Worm (Caenorhabditis elegans) whole organism, late embryonic: ENCODE data around the gene R07C3.3.

ENCODE experiments used
- elt-2 ChIP-seq: sonication (generic microtip); optimal IDR thresholded peaks from 2 replicates; lab custom pipeline; 2016; ENCODE audit warnings: missing genetic modification reagents, missing genetic modification characterization, missing compliant biosample characterization
- ref-2 ChIP-seq: sonication (generic microtip); optimal IDR thresholded peaks from 2 replicates; lab custom pipeline; 2016; ENCODE audit warnings: missing genetic modification characterization, missing compliant biosample characterization
- rnt-1 ChIP-seq: sonication (generic microtip); optimal IDR thresholded peaks from 2 replicates; lab custom pipeline; 2016; ENCODE audit warnings: missing genetic modification characterization, missing compliant biosample characterization
- unc-55 ChIP-seq: sonication (generic microtip); optimal IDR thresholded peaks from 2 replicates; lab custom pipeline; 2017; ENCODE audit warnings: missing biosample characterization, missing genetic modification reagents, missing genetic modification characterization

DNA sequence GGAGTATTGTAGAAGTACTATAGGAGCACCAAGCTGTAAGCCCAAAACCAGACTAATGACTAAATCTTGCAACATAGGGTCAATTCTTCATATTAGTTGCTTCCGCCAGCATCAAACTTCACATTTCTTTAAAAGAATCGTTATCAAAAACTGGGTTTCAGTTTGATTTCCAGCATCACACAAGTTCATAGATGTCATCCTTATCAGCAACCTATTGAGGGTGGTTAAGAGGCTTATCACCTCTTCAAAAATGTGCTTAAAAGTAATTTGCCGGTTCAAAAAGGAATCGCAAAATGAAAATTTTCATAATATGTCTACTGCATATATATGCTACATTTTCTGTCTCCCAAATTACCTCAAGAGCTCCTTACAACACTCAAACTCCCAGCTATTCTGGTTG is 5.1 kb downstream of the R07C3.3 start, which contains the start of gene clec-43:
- TF ChIP-seq elt-2 (tag; lab: Kevin White, UChicago) (no peak), unc-55 (GFP tag; lab: Kevin White, UChicago) (no peak), rnt-1 (tag; lab: Kevin White, UChicago) (no peak), ref-2 (tag; lab: Kevin White, UChicago) (no peak)
